Fruit fly (Drosophila melanogaster) whole organism, wandering third instar larva: ENCODE data around the gene Hipk.

Source experiments
- Abd-B ChIP-seq: fragments of >200 bp; optimal IDR thresholded peaks from 2 replicates; lab custom pipeline; 2017; ENCODE audit warnings: missing biosample characterization, missing genetic modification characterization
- CG32264 ChIP-seq: fragments of 200-800 bp; sonication (Bioruptor generic); optimal IDR thresholded peaks from 2 replicates; lab custom pipeline; 2016; ENCODE audit warnings: missing biosample characterization, missing genetic modification characterization
- CG9705 ChIP-seq: fragments of 200-800 bp; sonication (Bioruptor generic); optimal IDR thresholded peaks from 2 replicates; lab custom pipeline; 2018; ENCODE audit warnings: missing biosample characterization, mild to moderate bottlenecking, missing genetic modification characterization
- CrebA ChIP-seq: fragments of 200-800 bp; sonication (Bioruptor generic); optimal IDR thresholded peaks from 2 replicates; lab custom pipeline; 2016; ENCODE audit warnings: missing biosample characterization, mild to moderate bottlenecking, missing genetic modification characterization, borderline replicate concordance
- Dfd ChIP-seq: fragments of >200 bp; optimal IDR thresholded peaks from 2 replicates; lab custom pipeline; 2017; ENCODE audit warnings: missing biosample characterization, missing genetic modification characterization
- Dif ChIP-seq: fragments of 200-275, 200-300 bp; sonication (Bioruptor generic); optimal IDR thresholded peaks from 2 replicates; lab custom pipeline; 2018; ENCODE audit warnings: missing biosample characterization, missing genetic modification characterization; ENCODE audit not compliant: partially characterized antibody
- GATAd ChIP-seq: sonication (Bioruptor generic); optimal IDR thresholded peaks from 2 replicates; lab custom pipeline; 2016; ENCODE audit warnings: missing biosample characterization, missing genetic modification characterization
- HLH106 ChIP-seq: fragments of 200-800 bp; optimal IDR thresholded peaks from 3 replicates; lab custom pipeline; 2019; ENCODE audit warnings: missing biosample characterization, mild to moderate bottlenecking, missing genetic modification characterization, moderate library complexity
- Hnf4 ChIP-seq: fragments of 200-800 bp; sonication (Bioruptor generic); optimal IDR thresholded peaks from 2 replicates; lab custom pipeline; 2016; ENCODE audit warnings: missing biosample characterization, mild to moderate bottlenecking, missing genetic modification characterization
- Hr78 ChIP-seq: fragments of >200 bp; optimal IDR thresholded peaks from 2 replicates; lab custom pipeline; 2017; ENCODE audit warnings: missing biosample characterization, missing genetic modification characterization
- Hr83 ChIP-seq: fragments of 200-300 bp; sonication (Bioruptor generic); optimal IDR thresholded peaks from 2 replicates; lab custom pipeline; 2016; ENCODE audit warnings: missing biosample characterization, mild to moderate bottlenecking, missing genetic modification characterization, moderate library complexity; ENCODE audit not compliant: poor library complexity, severe bottlenecking
- Jra ChIP-seq: sonication (Bioruptor generic); optimal IDR thresholded peaks from 2 replicates; lab custom pipeline; 2016; ENCODE audit warnings: missing biosample characterization, missing genetic modification characterization
- Mio ChIP-seq: sonication (Bioruptor generic); optimal IDR thresholded peaks from 2 replicates; lab custom pipeline; 2016; ENCODE audit warnings: missing biosample characterization, missing genetic modification characterization
- Myc ChIP-seq: fragments of >200 bp; optimal IDR thresholded peaks from 2 replicates; lab custom pipeline; 2017
- N ChIP-seq: fragments of >200 bp; optimal IDR thresholded peaks from 2 replicates; lab custom pipeline; 2018; ENCODE audit warnings: missing biosample characterization, missing external identifiers, missing genetic modification characterization
- OdsH ChIP-seq: fragments of 200-800 bp; sonication (Bioruptor generic); optimal IDR thresholded peaks from 2 replicates; lab custom pipeline; 2016; ENCODE audit warnings: missing biosample characterization, mild to moderate bottlenecking, missing genetic modification characterization
- Rel ChIP-seq, 2 experiments: fragments of 200-800 bp; sonication (Bioruptor generic) in 1 of 2; optimal IDR thresholded peaks; 2 replicates in 1 of 2; 3 replicates in 1 of 2; lab custom pipeline; 2016 to 2019; ENCODE audit warnings: mild to moderate bottlenecking in 2 of 2, missing biosample characterization in 2 of 2, missing genetic modification characterization in 2 of 2, moderate library complexity in 1 of 2
- Sp1 ChIP-seq: fragments of 200-800 bp; sonication (Bioruptor generic); optimal IDR thresholded peaks from 3 replicates; lab custom pipeline; 2019; ENCODE audit warnings: missing biosample characterization, mild to moderate bottlenecking, missing genetic modification characterization, moderate library complexity
- Vsx2 ChIP-seq: fragments of 200-300, 225-300 bp; sonication (Bioruptor generic); optimal IDR thresholded peaks from 2 replicates; lab custom pipeline; 2018; ENCODE audit warnings: missing biosample characterization, missing genetic modification characterization; ENCODE audit not compliant: partially characterized antibody
- br ChIP-seq: fragments of 200-800 bp; sonication (Bioruptor generic); optimal IDR thresholded peaks from 2 replicates; lab custom pipeline; 2016; ENCODE audit warnings: missing biosample characterization, missing genetic modification characterization
- brk ChIP-seq: fragments of 200-800 bp; sonication (Bioruptor generic); optimal IDR thresholded peaks from 2 replicates; lab custom pipeline; 2016; ENCODE audit warnings: missing biosample characterization, mild to moderate bottlenecking, missing genetic modification characterization
- dl ChIP-seq, 2 experiments: fragments of 175-275, 200-275 bp in 1 of 2; fragments of 200-275 bp in 1 of 2; sonication (Bioruptor generic); optimal IDR thresholded peaks; lab custom pipeline; 2018; ENCODE audit warnings: mild to moderate bottlenecking in 2 of 2, missing biosample characterization in 2 of 2, missing genetic modification characterization in 2 of 2, moderate library complexity in 2 of 2; ENCODE audit not compliant: partially characterized antibody in 2 of 2, insufficient read depth in 1 of 2
- dmrt93B ChIP-seq: fragments of 200-800 bp; sonication (Bioruptor generic); optimal IDR thresholded peaks from 2 replicates; lab custom pipeline; 2018; ENCODE audit warnings: missing biosample characterization, mild to moderate bottlenecking, missing genetic modification characterization
- dsf ChIP-seq: sonication (Bioruptor generic); optimal IDR thresholded peaks from 2 replicates; lab custom pipeline; 2016; ENCODE audit warnings: missing biosample characterization, missing genetic modification characterization, borderline replicate concordance
- foxo ChIP-seq, 2 experiments: fragments of 200-800 bp; sonication (Bioruptor generic); optimal IDR thresholded peaks; 2 replicates in 1 of 2; 3 replicates in 1 of 2; lab custom pipeline; 2016 to 2017; ENCODE audit warnings: missing biosample characterization in 2 of 2, missing genetic modification characterization in 2 of 2
- fru ChIP-seq: fragments of 200-800 bp; sonication (Bioruptor generic); optimal IDR thresholded peaks from 3 replicates; lab custom pipeline; 2016; ENCODE audit warnings: missing biosample characterization, mild to moderate bottlenecking, missing genetic modification characterization
- h ChIP-seq: fragments of 200-800 bp; sonication (Bioruptor generic); optimal IDR thresholded peaks from 3 replicates; lab custom pipeline; 2016; ENCODE audit warnings: missing biosample characterization, mild to moderate bottlenecking, missing genetic modification characterization
- lola ChIP-seq: fragments of >200 bp; optimal IDR thresholded peaks from 2 replicates; lab custom pipeline; 2017; ENCODE audit warnings: missing biosample characterization, missing genetic modification characterization
- psq ChIP-seq: fragments of 200-800 bp; sonication (Bioruptor generic); optimal IDR thresholded peaks from 3 replicates; lab custom pipeline; 2017; ENCODE audit warnings: missing biosample characterization, mild to moderate bottlenecking, missing genetic modification characterization, moderate library complexity
- rgr ChIP-seq: fragments of 200-800 bp; sonication (Bioruptor generic); optimal IDR thresholded peaks from 3 replicates; lab custom pipeline; 2016; ENCODE audit warnings: missing biosample characterization, mild to moderate bottlenecking, missing genetic modification characterization
- sage ChIP-seq: fragments of 200-800 bp; sonication (Bioruptor generic); optimal IDR thresholded peaks from 2 replicates; lab custom pipeline; 2016; ENCODE audit warnings: missing biosample characterization, mild to moderate bottlenecking, missing genetic modification characterization
- sv ChIP-seq: fragments of 200-800 bp; sonication (Bioruptor generic); optimal IDR thresholded peaks from 3 replicates; lab custom pipeline; 2016; ENCODE audit warnings: missing biosample characterization, missing genetic modification characterization
- tai ChIP-seq: sonication (Bioruptor generic); optimal IDR thresholded peaks from 2 replicates; lab custom pipeline; 2016; ENCODE audit warnings: missing biosample characterization, missing genetic modification characterization
- usp ChIP-seq: fragments of >200 bp; optimal IDR thresholded peaks from 2 replicates; lab custom pipeline; 2017; ENCODE audit warnings: missing biosample characterization, missing genetic modification characterization
- woc ChIP-seq: sonication (Bioruptor generic); optimal IDR thresholded peaks from 2 replicates; lab custom pipeline; 2016; ENCODE audit warnings: missing biosample characterization, mild to moderate bottlenecking, missing genetic modification characterization

Hipk gene

dm6 chr3L:601559-602136, 58.8 kb downstream of the Hipk start:
- TF ChIP-seq Hnf4 (GFP tag; lab: Kevin White, UChicago), result no peak
- no peak for TF ChIP-seq CG9705
- no peak for TF ChIP-seq Myc (lab: Kevin White, UChicago)
- TF ChIP-seq HLH106 (tag; lab: Kevin White, UChicago), result no peak
- no peak for TF ChIP-seq woc (GFP tag; lab: Kevin White, UChicago)
- no peak for TF ChIP-seq br
- TF ChIP-seq CG32264, result no peak
- no peak for TF ChIP-seq dmrt93B (GFP tag; lab: Kevin White, UChicago)
- no peak for TF ChIP-seq Vsx2 (GFP tag; lab: Kevin White, UChicago)
- TF ChIP-seq sage, result no peak
- no peak for TF ChIP-seq Sp1 (GFP tag; lab: Kevin White, UChicago)
- no peak for TF ChIP-seq brk (GFP tag; lab: Kevin White, UChicago)
- TF ChIP-seq Abd-B (GFP tag; lab: Kevin White, UChicago), result no peak
- no peak for TF ChIP-seq Dfd (GFP tag; lab: Kevin White, UChicago)
- TF ChIP-seq psq (GFP tag; lab: Kevin White, UChicago), result no peak
- no peak for TF ChIP-seq Hr83 (GFP tag; lab: Kevin White, UChicago)
- no peak for TF ChIP-seq h
- no peak for TF ChIP-seq dl (GFP tag; optimal IDR thresholded peaks at IDR 0.05; lab: Kevin White, UChicago; ENCODE audit: insufficient read depth in 1 of 2, partially characterized antibody in 2 of 2)
- no peak for TF ChIP-seq GATAd (GFP tag; lab: Kevin White, UChicago)

DNA sequence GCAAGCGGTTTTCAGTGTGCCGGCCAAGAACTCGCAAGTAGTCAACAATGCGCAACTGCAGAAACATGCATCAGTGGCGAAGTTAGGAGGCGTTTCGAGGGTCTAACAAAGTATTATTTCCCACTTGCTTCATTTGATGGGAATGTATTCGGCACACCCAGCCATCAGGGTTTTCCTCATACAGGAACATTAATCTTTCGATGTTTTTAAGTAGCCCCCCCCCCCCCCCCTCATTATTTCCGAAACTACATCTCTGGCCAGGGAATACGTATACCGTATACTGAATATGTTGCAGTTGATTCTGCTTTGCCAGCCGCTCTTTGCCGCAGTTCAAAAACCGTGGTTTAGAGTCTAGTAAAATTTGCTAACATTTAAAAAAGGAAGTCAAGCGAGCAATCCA, 59.7 kb downstream of the Hipk start:
- TF ChIP-seq dsf (GFP tag; lab: Kevin White, UChicago) (no peak), Jra (GFP tag; lab: Kevin White, UChicago) (no peak), rgr (GFP tag; lab: Kevin White, UChicago) (no peak), Dfd (GFP tag; lab: Kevin White, UChicago) (no peak), sage (no peak), foxo (GFP tag; optimal IDR thresholded peaks at IDR 0.05; lab: Kevin White, UChicago) (peak in 1 of 2 experiments; percentile 27), OdsH (no peak), sv (GFP tag; lab: Kevin White, UChicago) (no peak), CG32264 (no peak), HLH106 (tag; lab: Kevin White, UChicago) (peak; percentile 70), N (GFP tag; lab: Kevin White, UChicago) (no peak), br (no peak), Dif (no peak), CG9705 (no peak), dl (GFP tag; optimal IDR thresholded peaks at IDR 0.05; lab: Kevin White, UChicago; ENCODE audit: insufficient read depth in 1 of 2, partially characterized antibody in 2 of 2) (no peak), dmrt93B (GFP tag; lab: Kevin White, UChicago) (no peak), Hr83 (GFP tag; lab: Kevin White, UChicago) (no peak), CrebA (GFP tag; lab: Kevin White, UChicago) (no peak), tai (GFP tag; lab: Kevin White, UChicago) (no peak), h (peak; percentile 9)

- no peak for TF ChIP-seq CrebA (GFP tag; lab: Kevin White, UChicago)
- no peak for TF ChIP-seq Rel (GFP tag; optimal IDR thresholded peaks at IDR 0.05; lab: Kevin White, UChicago)
- peak; percentile 77 for TF ChIP-seq Rel (tag; optimal IDR thresholded peaks at IDR 0.05; lab: Kevin White, UChicago)
Measured at dm6 chr3L:603188-603587, 60.3 kb downstream of the Hipk start.

DNA sequence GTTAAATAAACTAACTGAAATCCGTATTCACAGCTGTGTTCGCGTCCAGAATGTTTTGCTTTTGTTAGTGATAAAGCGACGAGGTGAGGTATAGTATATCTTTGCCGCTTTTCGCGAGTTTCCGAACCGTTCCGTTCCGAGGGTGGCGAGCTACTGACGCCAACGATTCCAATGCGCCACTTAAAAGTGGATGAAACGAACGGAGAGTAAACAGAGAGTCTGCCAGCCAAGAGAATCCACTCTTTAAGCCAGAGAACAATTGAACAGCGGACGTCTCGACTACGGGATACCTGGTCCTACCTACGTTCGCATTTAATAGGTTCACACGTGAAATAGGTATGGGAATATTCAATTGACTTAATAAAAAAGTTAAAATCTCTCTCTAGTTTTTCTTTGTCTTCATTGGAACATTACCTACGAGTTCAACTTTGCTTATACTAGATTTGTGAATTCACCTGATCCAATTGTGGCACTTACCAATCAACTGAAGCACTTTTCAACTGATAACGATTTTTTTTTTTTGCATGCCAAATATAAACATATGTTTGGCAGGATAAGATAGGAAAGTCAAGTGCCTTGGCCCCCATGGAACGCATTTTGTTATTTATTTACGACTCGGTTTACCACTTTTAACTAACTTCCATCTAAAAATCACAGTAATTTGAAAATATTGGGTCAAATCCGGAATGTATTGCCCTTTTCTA, 61.1 kb downstream of the Hipk start, which contains the start of gene CG13893:
CG13893 (minus strand) TSS at position 162 of the 704 bp plus-strand sequence.
- no peak for TF ChIP-seq CG32264
- TF ChIP-seq woc (GFP tag; lab: Kevin White, UChicago), result peak; percentile 94
- no peak for TF ChIP-seq lola
- TF ChIP-seq br, result peak; percentile 25
- peak; percentile 92 for TF ChIP-seq Hr83 (GFP tag; lab: Kevin White, UChicago)
- peak; percentile 25 for TF ChIP-seq Jra (GFP tag; lab: Kevin White, UChicago)
- TF ChIP-seq Hnf4 (GFP tag; lab: Kevin White, UChicago), result peak; percentile 48
- TF ChIP-seq Dif, result peak; percentile 74
- TF ChIP-seq Abd-B (GFP tag; lab: Kevin White, UChicago), result no peak
- peak; percentile 76 for TF ChIP-seq Vsx2 (GFP tag; lab: Kevin White, UChicago)
- TF ChIP-seq foxo (GFP tag; optimal IDR thresholded peaks at IDR 0.05; lab: Kevin White, UChicago), result no peak
- TF ChIP-seq dl (GFP tag; optimal IDR thresholded peaks at IDR 0.05; lab: Kevin White, UChicago; ENCODE audit: insufficient read depth in 1 of 2, partially characterized antibody in 2 of 2), result no peak
- no peak for TF ChIP-seq Mio
- peak; percentile 32 for TF ChIP-seq fru (GFP tag; lab: Kevin White, UChicago)
- TF ChIP-seq Myc (lab: Kevin White, UChicago), result no peak
- no peak for TF ChIP-seq Hr78 (GFP tag; lab: Kevin White, UChicago)
- no peak for TF ChIP-seq dsf (GFP tag; lab: Kevin White, UChicago)
- no peak for TF ChIP-seq usp (GFP tag; lab: Kevin White, UChicago)
- no peak for TF ChIP-seq N (GFP tag; lab: Kevin White, UChicago)
- TF ChIP-seq sv (GFP tag; lab: Kevin White, UChicago), result no peak
- peak; percentile 31 for TF ChIP-seq rgr (GFP tag; lab: Kevin White, UChicago)
- TF ChIP-seq dmrt93B (GFP tag; lab: Kevin White, UChicago), result no peak
- TF ChIP-seq h, result peak; percentile 27
- no peak for TF ChIP-seq Rel (GFP tag; optimal IDR thresholded peaks at IDR 0.05; lab: Kevin White, UChicago)
- TF ChIP-seq Rel (tag; optimal IDR thresholded peaks at IDR 0.05; lab: Kevin White, UChicago), result peak; percentile 25
- TF ChIP-seq HLH106 (tag; lab: Kevin White, UChicago), result no peak
- no peak for TF ChIP-seq OdsH
- no peak for TF ChIP-seq Dfd (GFP tag; lab: Kevin White, UChicago)
- TF ChIP-seq CG9705, result no peak
- no peak for TF ChIP-seq brk (GFP tag; lab: Kevin White, UChicago)
- TF ChIP-seq psq (GFP tag; lab: Kevin White, UChicago), result no peak
- no peak for TF ChIP-seq GATAd (GFP tag; lab: Kevin White, UChicago)
